Worm (Caenorhabditis elegans): ENCODE results near the gene Y97E10AL.1.

Y97E10AL.1 gene

DNA sequence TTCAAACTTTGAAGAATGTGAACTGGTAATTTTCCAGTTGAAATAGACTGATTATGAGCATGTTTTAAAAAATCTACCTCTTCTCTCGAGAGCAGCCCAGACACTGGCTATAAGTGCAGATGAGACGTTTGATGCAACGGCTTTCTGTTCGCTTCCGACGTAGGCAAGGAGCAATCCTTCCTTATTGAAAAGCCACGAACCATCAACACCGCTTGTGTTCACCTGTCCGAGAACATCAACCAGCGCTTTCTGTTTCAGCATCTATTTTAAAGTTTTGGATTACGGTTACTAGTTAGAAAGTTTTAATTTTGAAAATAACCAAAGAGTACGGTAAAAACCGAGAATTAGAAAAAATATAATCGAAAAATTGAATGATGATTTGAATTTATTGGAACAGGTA is 24.9 kb downstream of the Y97E10AL.1 start, which contains the start of gene lmtr-2:
lmtr-2 (minus strand) TSS at position 261 of the 400 bp plus-strand sequence.
- no peak for TF ChIP-seq him-1 (tag; optimal IDR thresholded peaks at IDR 0.05)
- TF ChIP-seq dao-5 (tag; optimal IDR thresholded peaks at IDR 0.05) = no peak
- TF ChIP-seq W03F9.2 (tag; optimal IDR thresholded peaks at IDR 0.05) = no peak

ce11 chrV:8012032-8012431 is 26.1 kb downstream of the Y97E10AL.1 start, which contains the start of gene rpb-9:
Gene rpb-9 (minus strand): TSS chrV:8012345.
- TF ChIP-seq dao-5 (tag; optimal IDR thresholded peaks at IDR 0.05) = no peak
- no peak for TF ChIP-seq him-1 (tag; optimal IDR thresholded peaks at IDR 0.05)
- no peak for TF ChIP-seq W03F9.2 (tag; optimal IDR thresholded peaks at IDR 0.05)

ce11 chrV:8013901-8014388 is 28.0 kb downstream of the Y97E10AL.1 start, which contains the start of gene Y97E10AR.6:
Gene Y97E10AR.6 (minus strand): TSS chrV:8013951.
- peak; percentile 25 for TF ChIP-seq W03F9.2 (tag; optimal IDR thresholded peaks at IDR 0.05)
- no peak for TF ChIP-seq him-1 (tag; optimal IDR thresholded peaks at IDR 0.05)

DNA sequence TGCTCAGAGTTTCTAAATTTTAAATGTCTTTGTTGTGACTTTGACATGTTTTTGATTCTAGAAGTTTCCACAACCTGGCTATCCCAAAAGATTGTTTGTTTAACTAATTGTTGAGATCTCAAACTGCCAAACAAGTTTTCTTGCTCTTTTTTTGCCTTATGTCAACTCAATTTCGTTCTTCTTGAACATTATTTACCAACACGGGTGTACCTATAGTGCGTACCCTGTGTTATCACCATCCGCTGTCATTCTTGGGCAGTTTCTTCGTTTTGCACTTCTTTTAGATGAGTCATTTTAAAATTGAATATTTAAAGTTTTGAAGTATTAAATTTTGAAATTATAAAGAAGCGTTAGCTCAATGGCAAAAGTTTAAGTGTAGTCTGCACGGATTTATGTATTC is 31.0 kb downstream of the Y97E10AL.1 start, which contains the start of gene sptl-2:
sptl-2 (plus strand) TSS at position 280 of the 400 bp plus-strand sequence.
- no peak for TF ChIP-seq W03F9.2 (tag; optimal IDR thresholded peaks at IDR 0.05)
- no peak for TF ChIP-seq him-1 (tag; optimal IDR thresholded peaks at IDR 0.05)

DNA sequence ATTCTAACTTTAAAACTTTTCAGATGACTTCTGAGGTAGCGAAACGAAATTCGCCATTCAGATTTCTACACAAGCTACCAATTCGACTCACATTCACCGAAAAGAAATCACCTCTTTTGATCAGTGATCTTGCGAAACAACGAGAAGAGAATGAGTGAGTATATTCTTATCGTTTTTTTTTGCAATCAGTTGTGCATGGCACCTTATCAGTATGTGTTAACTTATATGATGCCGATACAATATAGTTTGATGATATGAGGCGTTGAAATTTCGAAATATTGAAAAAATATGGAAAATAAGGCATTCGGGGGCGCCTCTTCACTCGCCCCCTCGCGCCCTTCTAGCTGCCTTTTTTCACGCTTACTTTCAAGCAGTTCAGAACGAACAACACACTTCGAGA is 32.0 kb downstream of the Y97E10AL.1 start:
- TF ChIP-seq him-1 (tag; optimal IDR thresholded peaks at IDR 0.05) (no peak), W03F9.2 (tag; optimal IDR thresholded peaks at IDR 0.05) (no peak), dao-5 (tag; optimal IDR thresholded peaks at IDR 0.05) (no peak)

DNA sequence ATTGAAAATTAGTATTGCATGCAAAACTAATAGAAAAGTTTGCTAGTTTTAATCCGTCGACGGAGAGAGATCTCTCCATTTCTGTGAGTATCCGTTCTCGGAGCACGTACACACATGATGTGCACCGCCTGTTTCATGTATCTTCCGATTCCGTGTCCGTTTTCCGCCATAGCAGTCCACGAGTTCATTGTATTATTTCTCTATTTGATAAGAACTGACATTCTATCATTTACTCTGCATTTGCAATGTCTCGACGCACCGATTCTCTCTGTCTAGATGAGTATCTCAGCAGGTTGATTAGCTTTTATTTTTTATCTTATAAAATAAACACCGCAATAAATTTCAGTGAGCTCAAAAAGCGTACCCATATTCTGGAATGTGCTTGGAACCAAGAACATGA is 33.0 kb downstream of the Y97E10AL.1 start:
- no peak for TF ChIP-seq dao-5 (tag; optimal IDR thresholded peaks at IDR 0.05)
- no peak for TF ChIP-seq him-1 (tag; optimal IDR thresholded peaks at IDR 0.05)
- TF ChIP-seq W03F9.2 (tag; optimal IDR thresholded peaks at IDR 0.05) = no peak

DNA sequence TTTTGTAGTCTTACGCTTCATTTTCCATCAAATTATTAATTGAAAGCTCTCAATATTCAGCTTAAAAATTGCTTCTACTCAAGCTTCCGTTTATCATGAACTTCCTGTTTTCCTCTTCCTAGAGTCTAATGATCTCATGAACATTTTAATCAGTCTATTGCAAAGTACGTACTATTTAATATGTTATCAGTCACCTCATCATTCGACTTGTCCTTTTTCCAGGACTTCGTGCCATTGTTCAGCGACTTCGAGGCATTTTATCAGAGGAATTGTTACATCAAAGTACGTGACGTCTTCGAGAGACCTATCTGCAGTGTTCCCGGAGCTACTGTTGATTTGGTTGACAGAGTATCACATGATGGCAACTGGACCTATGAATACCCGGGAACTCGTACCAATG is 33.8 kb downstream of the Y97E10AL.1 start:
- TF ChIP-seq W03F9.2 (tag; optimal IDR thresholded peaks at IDR 0.05) (no peak), him-1 (tag; optimal IDR thresholded peaks at IDR 0.05) (no peak), dao-5 (tag; optimal IDR thresholded peaks at IDR 0.05) (no peak)

DNA sequence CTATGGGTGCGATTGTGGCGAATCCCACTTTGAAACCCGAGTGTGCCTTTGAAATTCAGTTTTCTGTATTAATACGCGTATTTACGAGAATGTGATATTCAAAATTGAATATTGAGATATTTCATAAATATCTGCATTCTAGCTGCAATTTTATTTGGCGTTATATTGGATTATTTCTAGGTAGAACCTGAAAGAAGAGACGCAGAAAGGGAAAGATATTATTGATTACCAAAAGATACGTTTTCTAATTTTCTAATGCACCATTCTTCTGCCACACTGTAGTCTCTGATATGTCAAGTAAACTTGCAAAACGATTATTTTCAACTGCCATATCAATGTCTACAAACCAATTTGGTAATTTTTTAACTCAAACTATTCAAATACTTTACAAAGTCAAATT is 36.1 kb downstream of the Y97E10AL.1 start, which contains the start of gene ech-3:
ech-3 (plus strand) TSS at position 178 of the 400 bp plus-strand sequence.
- TF ChIP-seq him-1 (tag; optimal IDR thresholded peaks at IDR 0.05) (no peak), W03F9.2 (tag; optimal IDR thresholded peaks at IDR 0.05) (no peak), dao-5 (tag; optimal IDR thresholded peaks at IDR 0.05) (no peak)

DNA sequence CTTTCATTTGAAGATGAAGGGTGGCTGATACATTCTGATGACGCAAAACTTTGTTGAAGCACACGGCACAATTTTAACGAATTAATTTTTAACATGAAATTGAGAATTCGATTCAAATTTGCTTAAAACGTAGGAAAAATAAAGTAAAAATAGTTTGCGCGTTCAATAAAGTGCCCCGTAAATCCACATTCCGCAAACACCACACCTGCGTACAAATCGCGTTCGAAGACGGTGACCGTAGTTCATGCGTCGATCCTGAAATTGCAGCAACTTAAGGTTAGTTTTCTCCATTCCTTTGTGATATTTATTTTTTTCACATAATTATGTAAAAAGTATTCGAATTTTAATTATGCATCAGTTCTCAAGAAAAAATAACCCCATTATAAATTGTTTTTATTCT is 38.8 kb downstream of the Y97E10AL.1 start, which contains the start of gene F43H9.3:
F43H9.3 (minus strand) TSS at position 189 of the 400 bp plus-strand sequence.
- TF ChIP-seq dao-5 (tag; optimal IDR thresholded peaks at IDR 0.05) (no peak), him-1 (tag; optimal IDR thresholded peaks at IDR 0.05) (no peak), W03F9.2 (tag; optimal IDR thresholded peaks at IDR 0.05) (no peak)

ce11 chrV:8025259-8025658 is 39.3 kb downstream of the Y97E10AL.1 start:
- TF ChIP-seq W03F9.2 (tag; optimal IDR thresholded peaks at IDR 0.05) = no peak
- no peak for TF ChIP-seq him-1 (tag; optimal IDR thresholded peaks at IDR 0.05)
- no peak for TF ChIP-seq dao-5 (tag; optimal IDR thresholded peaks at IDR 0.05)

ce11 chrV:8026343-8026742 is 40.4 kb downstream of the Y97E10AL.1 start, which contains the start of gene F43H9.4:
Gene F43H9.4 (plus strand): TSS chrV:8026708.
- TF ChIP-seq him-1 (tag; optimal IDR thresholded peaks at IDR 0.05) (no peak), W03F9.2 (tag; optimal IDR thresholded peaks at IDR 0.05) (no peak), dao-5 (tag; optimal IDR thresholded peaks at IDR 0.05) (no peak)

ce11 chrV:8027429-8028142 is 41.6 kb downstream of the Y97E10AL.1 start:
- no peak for TF ChIP-seq him-1 (tag; optimal IDR thresholded peaks at IDR 0.05)
- TF ChIP-seq W03F9.2 (tag; optimal IDR thresholded peaks at IDR 0.05) = no peak
- no peak for TF ChIP-seq dao-5 (tag; optimal IDR thresholded peaks at IDR 0.05)

ce11 chrV:8028825-8029489 is 43.0 kb downstream of the Y97E10AL.1 start, which contains the start of gene oma-2:
Gene oma-2 (plus strand): TSS chrV:8029439.
- no peak for TF ChIP-seq him-1 (tag; optimal IDR thresholded peaks at IDR 0.05)
- no peak for TF ChIP-seq W03F9.2 (tag; optimal IDR thresholded peaks at IDR 0.05)
- no peak for TF ChIP-seq dao-5 (tag; optimal IDR thresholded peaks at IDR 0.05)

DNA sequence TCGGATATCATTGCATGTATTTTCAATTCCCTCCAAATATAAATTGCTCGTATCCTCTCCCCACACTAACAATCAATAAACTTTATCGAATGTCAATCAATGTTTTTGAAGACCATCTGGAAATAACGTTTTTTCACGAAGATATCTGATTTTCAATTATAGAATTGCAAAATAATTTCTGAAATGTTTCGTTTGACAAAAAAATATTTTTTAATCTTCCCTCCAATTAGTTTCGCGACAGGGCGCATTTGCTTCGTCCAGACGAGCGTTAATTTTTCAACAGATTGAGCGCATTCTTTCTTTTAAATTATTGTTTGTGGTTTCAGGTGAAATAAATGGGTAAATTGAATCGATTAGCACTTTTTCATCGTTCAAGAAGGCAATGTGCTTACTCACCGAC is 45.2 kb downstream of the Y97E10AL.1 start, which contains the start of gene vars-1:
vars-1 (plus strand) TSS at position 291 of the 400 bp plus-strand sequence.
- TF ChIP-seq dao-5 (tag; optimal IDR thresholded peaks at IDR 0.05) = no peak
- TF ChIP-seq W03F9.2 (tag; optimal IDR thresholded peaks at IDR 0.05) = no peak
- no peak for TF ChIP-seq him-1 (tag; optimal IDR thresholded peaks at IDR 0.05)

Data from whole organism, L4/young adult.